Worm (Caenorhabditis elegans) whole organism, early embryonic: ENCODE results near the gene T05C1.5.

Source experiments
- B0310.2 ChIP-seq: sonication (generic microtip); optimal IDR thresholded peaks from 2 replicates; lab custom pipeline; 2016; ENCODE audit warnings: mild to moderate bottlenecking, missing genetic modification characterization, missing compliant biosample characterization
- ama-1 ChIP-seq: fragments of 150-350 bp; optimal IDR thresholded peaks from 2 replicates; lab custom pipeline; 2014
- ceh-36 ChIP-seq: sonication (generic microtip); optimal IDR thresholded peaks from 2 replicates; lab custom pipeline; 2016; ENCODE audit warnings: missing genetic modification characterization, inconsistent platforms, missing compliant biosample characterization
- ets-7 ChIP-seq: sonication (generic microtip); optimal IDR thresholded peaks from 2 replicates; lab custom pipeline; 2016; ENCODE audit warnings: missing genotype, missing genetic modification characterization, missing compliant biosample characterization
- flt-1 ChIP-seq: fragments of 200-800 bp; sonication (Bioruptor generic); IDR thresholded peaks from 2 replicates; pipeline ENCODE4 v1.3.6; 2022; ENCODE audit warnings: missing genetic modification characterization, missing compliant biosample characterization

ce11 chrII:4444811-4445210 is 45.8 kb downstream of the T05C1.5 start:
- TF ChIP-seq ama-1 (lab: Kevin White, UChicago) (no peak), ceh-36 (tag; lab: Kevin White, UChicago) (no peak), B0310.2 (no peak), flt-1 (GFP tag; lab: Robert Waterston, UW) (no peak), ets-7 (tag; lab: Kevin White, UChicago) (no peak)
